Worm (Caenorhabditis elegans): ENCODE data around the gene vab-2.

vab-2 gene

ce11 chrIV:3719057-3719456, 47.6 kb downstream of the vab-2 start, which contains the start of gene Y37E11AM.3 (continued):
- no peak for TF ChIP-seq ces-1 (GFP tag; optimal IDR thresholded peaks at IDR 0.05)

Measured in whole organism, L1 larva.